Worm (Caenorhabditis elegans): ENCODE measurements around the gene T02H6.6.

DNA sequence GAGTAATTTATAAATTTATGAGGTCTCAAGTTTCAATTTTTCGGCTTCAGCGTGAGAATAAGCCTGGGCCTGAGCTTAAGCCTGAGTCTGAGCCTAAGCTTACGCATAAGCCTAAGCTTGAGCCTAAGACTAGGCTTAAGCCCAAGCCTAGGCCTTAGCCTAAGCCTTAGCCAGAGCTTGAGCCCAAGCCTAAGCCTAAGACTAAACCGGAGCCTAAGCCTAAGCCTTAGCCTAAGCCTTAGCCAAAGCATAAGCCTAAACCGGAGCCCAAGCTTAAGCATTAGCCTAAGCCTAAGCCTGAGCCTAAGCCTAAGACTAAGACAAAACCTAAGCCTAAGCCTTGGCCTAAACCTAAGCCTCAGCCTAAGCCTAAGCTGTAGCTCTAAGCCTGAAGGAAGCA is 39.8 kb upstream of the T02H6.6 start:
- TF ChIP-seq flt-1 (GFP tag; IDR thresholded peaks at IDR 0.05) (no peak), cog-1 (tag; optimal IDR thresholded peaks at IDR 0.05) (no peak), ztf-29 (GFP tag; IDR thresholded peaks at IDR 0.05) (0 out of 2 replicates have a peak, but pooled peaks have one; percentile 20), tab-1 (GFP tag; IDR thresholded peaks at IDR 0.05) (no peak), T22C8.4 (GFP tag; IDR thresholded peaks at IDR 0.05) (no peak), med-1 (GFP tag; optimal IDR thresholded peaks at IDR 0.05; ENCODE audit: insufficient read depth) (no peak), ztf-23 (GFP tag; IDR thresholded peaks at IDR 0.05) (no peak)
